Fruit fly (Drosophila melanogaster) whole organism, prepupa: ENCODE measurements around the gene Gr64d.

Experiments used
- Blimp-1 ChIP-seq: fragments of 200-800 bp; sonication (Bioruptor generic); optimal IDR thresholded peaks from 3 replicates; lab custom pipeline; 2017; ENCODE audit warnings: missing biosample characterization, missing genetic modification characterization, mild to moderate bottlenecking, moderate library complexity, missing genetic modification reagents
- CG11902 ChIP-seq: fragments of 200-800 bp; sonication (Bioruptor generic); optimal IDR thresholded peaks from 3 replicates; lab custom pipeline; 2016; ENCODE audit warnings: missing biosample characterization, missing genetic modification characterization
- CG31627 ChIP-seq: fragments of 200-800 bp; sonication (Bioruptor generic); optimal IDR thresholded peaks from 3 replicates; lab custom pipeline; 2016; ENCODE audit warnings: missing biosample characterization, missing genetic modification characterization
- CG3919 ChIP-seq: fragments of 200-800 bp; sonication (Bioruptor generic); optimal IDR thresholded peaks from 3 replicates; lab custom pipeline; 2016; ENCODE audit warnings: missing biosample characterization, missing genetic modification characterization
- CG4318 ChIP-seq: fragments of 200-800 bp; sonication (Bioruptor generic); optimal IDR thresholded peaks from 3 replicates; lab custom pipeline; 2017; ENCODE audit warnings: missing biosample characterization, mild to moderate bottlenecking, missing genetic modification characterization
- CG7368 ChIP-seq: fragments of 200-800 bp; sonication (Bioruptor generic); optimal IDR thresholded peaks from 3 replicates; lab custom pipeline; 2016; ENCODE audit warnings: missing biosample characterization, missing genetic modification characterization
- Eip75B ChIP-seq: fragments of 200-800 bp; sonication (Bioruptor generic); optimal IDR thresholded peaks from 3 replicates; lab custom pipeline; 2016; ENCODE audit warnings: missing biosample characterization, missing genetic modification characterization
- Eip78C ChIP-seq: fragments of 200-800 bp; sonication (Bioruptor generic); peaks from one replicate; lab custom pipeline; 2016; ENCODE audit warnings: missing biosample characterization, missing genetic modification characterization
- Hr39 ChIP-seq: fragments of 200-800 bp; sonication (Bioruptor generic); optimal IDR thresholded peaks from 2 replicates; lab custom pipeline; 2016; ENCODE audit warnings: missing biosample characterization, missing genetic modification characterization
- Hr4 ChIP-seq: fragments of 200-800 bp; sonication (Bioruptor generic); optimal IDR thresholded peaks from 3 replicates; lab custom pipeline; 2016; ENCODE audit warnings: missing biosample characterization, missing genetic modification characterization
- dsx ChIP-seq: fragments of 200-800 bp; optimal IDR thresholded peaks from 3 replicates; lab custom pipeline; 2019; ENCODE audit warnings: missing biosample characterization, mild to moderate bottlenecking, missing genetic modification characterization, moderate library complexity; ENCODE audit not compliant: poor library complexity, severe bottlenecking
- fd59A ChIP-seq: fragments of 200-800 bp; sonication (Bioruptor generic); optimal IDR thresholded peaks from 2 replicates; lab custom pipeline; 2017; ENCODE audit warnings: missing biosample characterization, mild to moderate bottlenecking, missing genetic modification characterization, missing genetic modification reagents
- salr ChIP-seq, 2 experiments: fragments of 200-800 bp; sonication (Bioruptor generic); optimal IDR thresholded peaks; 3 replicates each; lab custom pipeline; 2016 to 2018; ENCODE audit warnings: missing biosample characterization in 2 of 2, missing genetic modification characterization in 2 of 2, mild to moderate bottlenecking in 1 of 2
- topi ChIP-seq: fragments of 200-800 bp; sonication (Bioruptor generic); optimal IDR thresholded peaks from 3 replicates; lab custom pipeline; 2016; ENCODE audit warnings: missing biosample characterization, missing genetic modification characterization

DNA sequence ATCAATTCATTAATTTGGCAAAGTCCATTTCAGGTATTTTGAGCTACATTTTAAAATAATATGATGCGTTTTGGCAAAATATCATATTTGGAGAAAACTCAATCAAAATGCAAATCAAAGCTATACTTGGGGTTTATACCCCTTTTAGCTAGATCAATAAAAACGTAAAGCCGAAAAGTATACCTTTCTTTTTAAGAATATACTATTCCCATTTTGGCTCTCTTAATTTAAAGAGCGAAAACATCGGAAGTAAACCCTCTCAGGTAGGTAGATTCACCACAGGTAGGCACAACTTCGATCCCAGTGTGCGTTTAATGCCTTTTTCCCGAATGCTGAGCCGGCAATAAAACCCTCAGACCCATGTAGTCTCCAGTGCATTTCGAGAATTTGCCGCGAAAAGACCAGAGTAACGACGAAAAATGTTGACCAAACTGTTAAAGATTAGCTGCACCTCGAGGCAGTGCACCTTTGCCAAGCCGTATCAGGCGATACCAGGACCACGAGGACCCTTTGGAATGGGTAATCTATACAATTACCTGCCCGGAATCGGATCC, 30.1 kb downstream of the Gr64d start, which contains the start of gene dib:
- TF ChIP-seq CG3919 (GFP tag; lab: Kevin White, UChicago) (no peak), topi (GFP tag; lab: Kevin White, UChicago) (no peak), Blimp-1 (GFP tag; lab: Kevin White, UChicago) (no peak), CG7368 (GFP tag; lab: Kevin White, UChicago) (no peak), Eip75B (GFP tag; lab: Kevin White, UChicago) (no peak), CG31627 (no peak), CG11902 (no peak), Hr4 (no peak), Hr39 (no peak), fd59A (GFP tag; lab: Kevin White, UChicago) (no peak), CG4318 (GFP tag; lab: Kevin White, UChicago) (no peak), Eip78C (GFP tag; lab: Kevin White, UChicago) (no peak), salr (GFP tag; optimal IDR thresholded peaks at IDR 0.05; lab: Kevin White, UChicago) (no peak), dsx (GFP tag; lab: Kevin White, UChicago) (no peak)
